Worm (Caenorhabditis elegans) whole organism, L3 larva: Measurements from ENCODE around the gene srw-77.

Source experiments
- daf-12 ChIP-seq: fragments of 150-350 bp; optimal IDR thresholded peaks from 2 replicates; lab custom pipeline; 2014; ENCODE audit warnings: missing biosample characterization, missing genetic modification reagents, missing genetic modification characterization
- fos-1 ChIP-seq: fragments of 150-350 bp; optimal IDR thresholded peaks from 2 replicates; lab custom pipeline; 2014; ENCODE audit warnings: missing biosample characterization, missing genetic modification characterization
- nhr-23 ChIP-seq: fragments of 150-350 bp; optimal IDR thresholded peaks from 2 replicates; lab custom pipeline; 2014; ENCODE audit warnings: missing biosample characterization, missing genetic modification reagents, missing genetic modification characterization
- nhr-25 ChIP-seq: sonication (generic microtip); optimal IDR thresholded peaks from 2 replicates; lab custom pipeline; 2017; ENCODE audit warnings: missing biosample characterization, missing genetic modification characterization
- pqm-1 ChIP-seq: fragments of 150-350 bp; optimal IDR thresholded peaks from 2 replicates; lab custom pipeline; 2017; ENCODE audit warnings: missing biosample characterization, missing genetic modification characterization, inconsistent platforms
- ztf-11 ChIP-seq: fragments of 150-350 bp; optimal IDR thresholded peaks from 2 replicates; lab custom pipeline; 2014; ENCODE audit warnings: missing biosample characterization, missing genetic modification characterization

ce11 chrV:16621894-16622293 is 21.6 kb downstream of the srw-77 start:
- TF ChIP-seq nhr-23 (tag; lab: Kevin White, UChicago) (no peak), fos-1 (tag; lab: Kevin White, UChicago) (no peak), nhr-25 (tag; lab: Kevin White, UChicago) (no peak), daf-12 (tag; lab: Kevin White, UChicago) (no peak), pqm-1 (tag; lab: Kevin White, UChicago) (no peak), ztf-11 (tag; lab: Kevin White, UChicago) (no peak)
